Worm (Caenorhabditis elegans) whole organism, L2 larva: ENCODE measurements around the gene rbc-1.

Experiments
- aly-2 ChIP-seq: fragments of 150-350 bp; optimal IDR thresholded peaks from 2 replicates; lab custom pipeline; 2014; ENCODE audit warnings: missing biosample characterization, missing genetic modification characterization
- blmp-1 ChIP-seq: sonication (generic microtip); optimal IDR thresholded peaks from 2 replicates; lab custom pipeline; 2017; ENCODE audit warnings: missing genetic modification characterization, mild to moderate bottlenecking, missing compliant biosample characterization, antibody characterized with exemption, moderate library complexity; ENCODE audit not compliant: insufficient read depth
- egl-27 ChIP-seq: sonication (generic microtip); optimal IDR thresholded peaks from 3 replicates; lab custom pipeline; 2017; ENCODE audit warnings: missing biosample characterization, missing genetic modification reagents, missing genetic modification characterization
- nhr-12 ChIP-seq: fragments of 150-350 bp; optimal IDR thresholded peaks from 2 replicates; lab custom pipeline; 2014; ENCODE audit warnings: missing biosample characterization, missing genetic modification characterization
- nhr-237 ChIP-seq: fragments of 150-350 bp; optimal IDR thresholded peaks from 2 replicates; lab custom pipeline; 2014; ENCODE audit warnings: missing biosample characterization, missing genetic modification characterization
- skn-1 ChIP-seq: sonication (generic microtip); optimal IDR thresholded peaks from 2 replicates; lab custom pipeline; 2017; ENCODE audit warnings: missing biosample characterization, missing genetic modification characterization
- unc-62 ChIP-seq: fragments of 150-350 bp; optimal IDR thresholded peaks from 2 replicates; lab custom pipeline; 2014; ENCODE audit warnings: missing biosample characterization, missing genetic modification reagents, missing genetic modification characterization

- TF ChIP-seq skn-1 (tag; lab: Kevin White, UChicago) = no peak
- no peak for TF ChIP-seq egl-27 (tag; lab: Kevin White, UChicago)
- no peak for TF ChIP-seq nhr-237 (tag; lab: Kevin White, UChicago)
- TF ChIP-seq nhr-12 (tag; lab: Kevin White, UChicago) = no peak
- TF ChIP-seq aly-2 (tag; lab: Kevin White, UChicago) = no peak
- no peak for TF ChIP-seq blmp-1 (tag; lab: Kevin White, UChicago)
- TF ChIP-seq unc-62 (GFP tag; lab: Kevin White, UChicago) = no peak
These were observed 28.8 kb downstream of the rbc-1 start for ce11 chrX:14639941-14640340.
